Worm (Caenorhabditis elegans) whole organism, young adult: Measurements from ENCODE around the gene glod-4.

Experiments
- B0019.2 ChIP-seq: fragments of 200-800 bp; sonication (Bioruptor generic); conservative IDR thresholded peaks from 2 replicates; pipeline ENCODE4 v1.3.6; 2022; ENCODE audit warnings: missing genetic modification reagents, missing genetic modification characterization, missing compliant biosample characterization
- B0336.3 ChIP-seq: fragments of 200-800 bp; sonication (Bioruptor generic); IDR thresholded peaks from 2 replicates; pipeline ENCODE4 v1.3.6; 2022; ENCODE audit warnings: missing genetic modification characterization, missing compliant biosample characterization
- C06A6.2 ChIP-seq: fragments of 200-800 bp; sonication (Bioruptor generic); conservative IDR thresholded peaks from 2 replicates; pipeline ENCODE4 v1.3.6; 2022; ENCODE audit warnings: missing genetic modification characterization, missing compliant biosample characterization
- D2030.7 ChIP-seq: fragments of 200-800 bp; sonication (Bioruptor generic); IDR thresholded peaks from 2 replicates; pipeline ENCODE4 v1.3.6; 2022; ENCODE audit warnings: missing genetic modification reagents, missing genetic modification characterization, missing compliant biosample characterization
- F49E8.2 ChIP-seq: sonication (generic microtip); optimal IDR thresholded peaks from 3 replicates; lab custom pipeline; 2017; ENCODE audit warnings: missing genetic modification characterization, mild to moderate bottlenecking, missing compliant biosample characterization, antibody characterized with exemption, moderate library complexity; ENCODE audit not compliant: insufficient read depth
- F57A8.1 ChIP-seq: fragments of 200-800 bp; sonication (Bioruptor generic); optimal IDR thresholded peaks from 2 replicates; lab custom pipeline; 2018; ENCODE audit warnings: mild to moderate bottlenecking, missing genetic modification characterization, moderate library complexity, missing compliant biosample characterization
- F57C9.4 ChIP-seq: sonication (generic microtip); optimal IDR thresholded peaks from 2 replicates; lab custom pipeline; 2017; ENCODE audit warnings: mild to moderate bottlenecking, missing genetic modification characterization, missing compliant biosample characterization
- Y53G8AR.9 ChIP-seq: fragments of 200-800 bp; sonication (Bioruptor generic); conservative IDR thresholded peaks from 2 replicates; pipeline ENCODE4 v1.3.6; 2022; ENCODE audit warnings: missing genetic modification reagents, missing genetic modification characterization, missing compliant biosample characterization
- Y56A3A.18 ChIP-seq: fragments of 200-800 bp; sonication (Bioruptor generic); IDR thresholded peaks from 2 replicates; pipeline ENCODE4 v1.3.6; 2022; ENCODE audit warnings: missing genetic modification reagents, missing genetic modification characterization, missing compliant biosample characterization
- ZK185.1 ChIP-seq: sonication (generic microtip); optimal IDR thresholded peaks from 2 replicates; lab custom pipeline; 2016; ENCODE audit warnings: mild to moderate bottlenecking, missing genetic modification characterization, missing compliant biosample characterization; ENCODE audit not compliant: poor library complexity, severe bottlenecking
- ama-1 ChIP-seq, 3 experiments: fragments of 150-350 bp in 1 of 3; sonication (generic microtip) in 2 of 3; optimal IDR thresholded peaks; 2 replicates each; lab custom pipeline; 2014 to 2018; ENCODE audit warnings: missing biosample characterization in 2 of 3, missing genetic modification characterization in 2 of 3, missing genetic modification reagents in 2 of 3
- aptf-2 ChIP-seq: fragments of 200-800 bp; sonication (Bioruptor generic); conservative IDR thresholded peaks from 2 replicates; pipeline ENCODE4 v1.3.6; 2022; ENCODE audit warnings: missing genetic modification reagents, missing genetic modification characterization, missing compliant biosample characterization
- aptf-3 ChIP-seq: fragments of 200-800 bp; sonication (Bioruptor generic); IDR thresholded peaks from 2 replicates; pipeline ENCODE4 v1.3.6; 2022; ENCODE audit warnings: missing genetic modification characterization, missing compliant biosample characterization
- athp-1 ChIP-seq: sonication (generic microtip); optimal IDR thresholded peaks from 2 replicates; lab custom pipeline; 2017; ENCODE audit warnings: mild to moderate bottlenecking, missing genetic modification characterization, missing compliant biosample characterization
- ccch-3 ChIP-seq: fragments of 200-800 bp; sonication (Bioruptor generic); optimal IDR thresholded peaks from 2 replicates; lab custom pipeline; 2018; ENCODE audit warnings: mild to moderate bottlenecking, missing genetic modification characterization, missing compliant biosample characterization
- ceh-40 ChIP-seq: fragments of 200-800 bp; sonication (Bioruptor generic); IDR thresholded peaks from 2 replicates; pipeline ENCODE4 v1.3.6; 2022; ENCODE audit warnings: missing genetic modification characterization, missing compliant biosample characterization
- ceh-58 ChIP-seq: fragments of 200-800 bp; sonication (Bioruptor generic); IDR thresholded peaks from 2 replicates; pipeline ENCODE4 v1.3.6; 2022; ENCODE audit warnings: missing genetic modification characterization, missing compliant biosample characterization
- die-1 ChIP-seq: sonication (generic microtip); optimal IDR thresholded peaks from 2 replicates; lab custom pipeline; 2016; ENCODE audit warnings: missing genotype, mild to moderate bottlenecking, missing genetic modification characterization, missing compliant biosample characterization
- egl-18 ChIP-seq: fragments of 200-800 bp; sonication (Bioruptor generic); IDR thresholded peaks from 2 replicates; pipeline ENCODE4 v1.3.6; 2022; ENCODE audit warnings: missing genetic modification reagents, missing genetic modification characterization, missing compliant biosample characterization
- egl-44 ChIP-seq: fragments of 200-800 bp; sonication (Bioruptor generic); IDR thresholded peaks from 2 replicates; pipeline ENCODE4 v1.3.6; 2022; ENCODE audit warnings: missing genetic modification reagents, missing genetic modification characterization, missing compliant biosample characterization
- egrh-3 ChIP-seq: fragments of 200-800 bp; sonication (Bioruptor generic); IDR thresholded peaks from 2 replicates; pipeline ENCODE4 v1.3.6; 2022; ENCODE audit warnings: missing genetic modification reagents, missing genetic modification characterization, missing compliant biosample characterization
- ets-4 ChIP-seq: fragments of 200-800 bp; sonication (Bioruptor generic); optimal IDR thresholded peaks from 2 replicates; lab custom pipeline; 2018; ENCODE audit warnings: mild to moderate bottlenecking, missing genetic modification characterization, missing compliant biosample characterization
- him-1 ChIP-seq: sonication (generic microtip); optimal IDR thresholded peaks from 2 replicates; lab custom pipeline; 2016; ENCODE audit warnings: missing genotype, missing genetic modification reagents, missing genetic modification characterization, missing compliant biosample characterization
- hlh-26 ChIP-seq: fragments of 200-800 bp; sonication (Bioruptor generic); conservative IDR thresholded peaks from 2 replicates; pipeline ENCODE4 v1.3.6; 2022; ENCODE audit warnings: missing genetic modification reagents, missing genetic modification characterization, missing compliant biosample characterization
- hmg-1.2 ChIP-seq: fragments of 200-800 bp; sonication (Bioruptor generic); IDR thresholded peaks from 2 replicates; pipeline ENCODE4 v1.3.6; 2022; ENCODE audit warnings: missing genetic modification reagents, missing genetic modification characterization, missing compliant biosample characterization
- hmg-20 ChIP-seq: fragments of 200-800 bp; sonication (Bioruptor generic); IDR thresholded peaks from 2 replicates; pipeline ENCODE4 v1.3.6; 2022; ENCODE audit warnings: missing genetic modification reagents, missing genetic modification characterization, missing compliant biosample characterization
- let-526 ChIP-seq: fragments of 200-800 bp; sonication (Bioruptor generic); IDR thresholded peaks from 2 replicates; pipeline ENCODE4 v1.3.6; 2022; ENCODE audit warnings: missing genetic modification reagents, missing genetic modification characterization, missing compliant biosample characterization
- lin-40 ChIP-seq: sonication (generic microtip); optimal IDR thresholded peaks from 2 replicates; lab custom pipeline; 2016; ENCODE audit warnings: missing genetic modification characterization, mild to moderate bottlenecking, missing compliant biosample characterization, missing genotype, missing genetic modification reagents
- lin-54 ChIP-seq: fragments of 200-800 bp; sonication (Bioruptor generic); optimal IDR thresholded peaks from 2 replicates; lab custom pipeline; 2018; ENCODE audit warnings: mild to moderate bottlenecking, missing genetic modification characterization, missing compliant biosample characterization
- lir-1 ChIP-seq: fragments of 200-800 bp; sonication (Bioruptor generic); conservative IDR thresholded peaks from 2 replicates; pipeline ENCODE4 v1.3.6; 2022; ENCODE audit warnings: missing genetic modification reagents, missing genetic modification characterization, missing compliant biosample characterization
- madf-6 ChIP-seq: fragments of 200-800 bp; sonication (Bioruptor generic); IDR thresholded peaks from 2 replicates; pipeline ENCODE4 v1.3.6; 2022; ENCODE audit warnings: missing genetic modification reagents, missing genetic modification characterization, missing compliant biosample characterization
- mes-4 ChIP-seq: sonication (generic microtip); optimal IDR thresholded peaks from 2 replicates; lab custom pipeline; 2016; ENCODE audit warnings: missing genotype, missing genetic modification characterization, missing compliant biosample characterization
- mxl-1 ChIP-seq: sonication (generic microtip); optimal IDR thresholded peaks from 2 replicates; lab custom pipeline; 2016; ENCODE audit warnings: missing genetic modification characterization, missing compliant biosample characterization
- nfya-1 ChIP-seq: sonication (generic microtip); optimal IDR thresholded peaks from 2 replicates; lab custom pipeline; 2017; ENCODE audit warnings: antibody characterized with exemption, missing compliant biosample characterization, missing genetic modification characterization, borderline replicate concordance; ENCODE audit not compliant: insufficient read depth
- nhr-27 ChIP-seq: fragments of 200-800 bp; sonication (Bioruptor generic); optimal IDR thresholded peaks from 2 replicates; lab custom pipeline; 2018; ENCODE audit warnings: mild to moderate bottlenecking, missing genetic modification characterization, moderate library complexity, missing compliant biosample characterization
- pbrm-1 ChIP-seq: fragments of 200-800 bp; sonication (Bioruptor generic); IDR thresholded peaks from 2 replicates; pipeline ENCODE4 v1.3.6; 2022; ENCODE audit warnings: missing genetic modification reagents, missing genetic modification characterization, missing compliant biosample characterization
- rec-8 ChIP-seq, 2 experiments: sonication (generic microtip); optimal IDR thresholded peaks; 2 replicates each; lab custom pipeline; 2016; ENCODE audit warnings: mild to moderate bottlenecking in 2 of 2, missing genetic modification characterization in 2 of 2, missing genetic modification reagents in 2 of 2, missing genotype in 2 of 2, missing biosample characterization in 1 of 2, missing compliant biosample characterization in 1 of 2, moderate library complexity in 1 of 2
- rpc-1 ChIP-seq, 2 experiments: fragments of 150-350 bp in 1 of 2; sonication (generic microtip) in 1 of 2; optimal IDR thresholded peaks; 2 replicates each; lab custom pipeline; 2014 to 2018; ENCODE audit warnings: missing biosample characterization in 1 of 2, missing genetic modification characterization in 1 of 2, missing genetic modification reagents in 1 of 2, missing genotype in 1 of 2
- snpc-3.4 ChIP-seq: sonication (generic microtip); optimal IDR thresholded peaks from 2 replicates; lab custom pipeline; 2017; ENCODE audit warnings: missing genetic modification characterization, mild to moderate bottlenecking, missing compliant biosample characterization, antibody characterized with exemption, moderate library complexity, missing genotype, missing genetic modification reagents
- tbx-9 ChIP-seq: sonication (generic microtip); optimal IDR thresholded peaks from 2 replicates; lab custom pipeline; 2016; ENCODE audit warnings: borderline replicate concordance, missing genetic modification characterization, inconsistent platforms, missing compliant biosample characterization
- tlf-1 ChIP-seq: fragments of 200-800 bp; sonication (Bioruptor generic); optimal IDR thresholded peaks from 2 replicates; lab custom pipeline; 2018; ENCODE audit warnings: mild to moderate bottlenecking, missing genetic modification characterization, missing compliant biosample characterization
- unc-130 ChIP-seq: sonication (generic microtip); optimal IDR thresholded peaks from 2 replicates; lab custom pipeline; 2016; ENCODE audit warnings: missing genetic modification reagents, missing genetic modification characterization, missing compliant biosample characterization
- unc-62 ChIP-seq: fragments of 150-350 bp; optimal IDR thresholded peaks from 2 replicates; lab custom pipeline; 2014; ENCODE audit warnings: missing biosample characterization, missing genetic modification reagents, missing genetic modification characterization
- xnd-1 ChIP-seq: sonication (generic microtip); optimal IDR thresholded peaks from 2 replicates; lab custom pipeline; 2016; ENCODE audit warnings: missing genotype, missing genetic modification reagents, missing genetic modification characterization, missing compliant biosample characterization
- zfh-2 ChIP-seq: fragments of 200-800 bp; sonication (Bioruptor generic); conservative IDR thresholded peaks from 2 replicates; pipeline ENCODE4 v1.3.6; 2022; ENCODE audit warnings: missing genetic modification reagents, missing genetic modification characterization, missing compliant biosample characterization
- ztf-18 ChIP-seq: sonication (generic microtip); optimal IDR thresholded peaks from 2 replicates; lab custom pipeline; 2016; ENCODE audit warnings: missing genotype, mild to moderate bottlenecking, missing genetic modification characterization, missing compliant biosample characterization
- ztf-25 ChIP-seq: fragments of 200-800 bp; sonication (Bioruptor generic); IDR thresholded peaks from 2 replicates; pipeline ENCODE4 v1.3.6; 2022; ENCODE audit warnings: missing genetic modification reagents, missing genetic modification characterization, missing compliant biosample characterization
- ztf-26 ChIP-seq: sonication (generic microtip); optimal IDR thresholded peaks from 2 replicates; lab custom pipeline; 2017; ENCODE audit warnings: missing genetic modification characterization, missing compliant biosample characterization

The glod-4 gene

DNA sequence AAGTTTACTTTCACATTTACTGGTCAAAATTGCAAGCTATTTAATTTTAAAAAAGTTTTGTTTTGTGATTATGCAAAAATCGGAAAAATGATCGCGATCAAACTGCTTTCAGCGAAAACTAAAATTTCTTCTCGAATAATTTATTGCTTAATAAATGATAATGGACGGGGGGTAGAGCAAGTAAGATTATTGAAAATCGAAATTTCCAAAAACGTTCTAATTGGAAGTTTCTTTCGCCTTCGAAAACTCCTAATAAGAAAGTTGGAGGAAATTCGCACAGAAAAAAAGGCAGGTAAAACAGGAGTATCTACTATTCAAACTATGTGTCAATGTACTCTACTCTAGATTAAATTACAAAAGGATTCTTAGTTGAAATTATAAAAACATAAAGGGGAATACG is 18.8 kb downstream of the glod-4 start (continued):
- TF ChIP-seq ama-1 (optimal IDR thresholded peaks at IDR 0.05; lab: Kevin White, UChicago) = no peak
- peak in 1 of 2 experiments; percentile 81 for TF ChIP-seq ama-1 (GFP tag; optimal IDR thresholded peaks at IDR 0.05; lab: Kevin White, UChicago)
- TF ChIP-seq B0336.3 (GFP tag; lab: Robert Waterston, UW) = peak; percentile 69
- TF ChIP-seq ztf-26 (tag; lab: Kevin White, UChicago) = no peak
- no peak for TF ChIP-seq let-526 (GFP tag; lab: Robert Waterston, UW)
- no peak for TF ChIP-seq ceh-40
- peak; percentile 89 for TF ChIP-seq Y53G8AR.9 (GFP tag; lab: Robert Waterston, UW)
- TF ChIP-seq madf-6 = peak; percentile 68
- no peak for TF ChIP-seq ccch-3
- TF ChIP-seq hmg-1.2 (GFP tag; lab: Robert Waterston, UW) = peak; percentile 35; the same call in 1 of the 2 replicates
- 0 out of 2 replicates have a peak, but pooled peaks have one; percentile 36 for TF ChIP-seq pbrm-1
- TF ChIP-seq F57C9.4 = no peak
- TF ChIP-seq mes-4 (tag; lab: Kevin White, UChicago) = peak; percentile 83
- no peak for TF ChIP-seq egl-18 (GFP tag; lab: Robert Waterston, UW)
- no peak for TF ChIP-seq egrh-3 (GFP tag; lab: Robert Waterston, UW)
- TF ChIP-seq ZK185.1 = no peak
- no peak for TF ChIP-seq rpc-1 (optimal IDR thresholded peaks at IDR 0.05; lab: Kevin White, UChicago)
- TF ChIP-seq rpc-1 (tag; optimal IDR thresholded peaks at IDR 0.05; lab: Kevin White, UChicago) = peak; percentile 7
- TF ChIP-seq hmg-20 (GFP tag; lab: Robert Waterston, UW) = no peak
- no peak for TF ChIP-seq nhr-27 (tag; lab: Kevin White, UChicago)
- no peak for TF ChIP-seq egl-44
- TF ChIP-seq unc-62 (GFP tag; lab: Kevin White, UChicago) = no peak
- no peak for TF ChIP-seq zfh-2 (GFP tag; lab: Robert Waterston, UW)
- no peak for TF ChIP-seq B0019.2
- TF ChIP-seq lin-40 (tag; lab: Kevin White, UChicago) = no peak
- no peak for TF ChIP-seq ets-4 (GFP tag; lab: Kevin White, UChicago)
- no peak for TF ChIP-seq tbx-9 (tag; lab: Kevin White, UChicago)
- peak; percentile 52 for TF ChIP-seq xnd-1 (tag; lab: Kevin White, UChicago)
- TF ChIP-seq unc-130 (GFP tag; lab: Kevin White, UChicago) = peak; percentile 69
- no peak for TF ChIP-seq hlh-26 (GFP tag; lab: Robert Waterston, UW)
- TF ChIP-seq lir-1 (GFP tag; lab: Robert Waterston, UW) = no peak
- no peak for TF ChIP-seq ceh-58 (GFP tag; lab: Robert Waterston, UW)
- peak; percentile 23 for TF ChIP-seq snpc-3.4 (tag; lab: Kevin White, UChicago)
- no peak for TF ChIP-seq C06A6.2 (GFP tag; lab: Robert Waterston, UW)
- peak; percentile 82 for TF ChIP-seq F49E8.2 (tag; lab: Kevin White, UChicago)
- TF ChIP-seq F57A8.1 = no peak
- peak; percentile 52 for TF ChIP-seq lin-54 (GFP tag; lab: Kevin White, UChicago)
- TF ChIP-seq rec-8 (tag; optimal IDR thresholded peaks at IDR 0.05; lab: Kevin White, UChicago) = no peak
- peak; percentile 54 for TF ChIP-seq die-1 (tag; lab: Kevin White, UChicago)
- TF ChIP-seq nfya-1 (tag; lab: Kevin White, UChicago) = no peak
- TF ChIP-seq ztf-18 = no peak
- no peak for TF ChIP-seq Y56A3A.18
- TF ChIP-seq D2030.7 (GFP tag; lab: Robert Waterston, UW) = peak; percentile 63
- peak; percentile 88 for TF ChIP-seq athp-1 (tag; lab: Kevin White, UChicago)
- peak; percentile 76; the same call in 1 of the 2 replicates for TF ChIP-seq aptf-3 (GFP tag; lab: Robert Waterston, UW)
- TF ChIP-seq ztf-25 = 0 out of 2 replicates have a peak, but pooled peaks have one; percentile 31
- TF ChIP-seq mxl-1 (tag; lab: Kevin White, UChicago) = no peak
- no peak for TF ChIP-seq aptf-2 (GFP tag; lab: Robert Waterston, UW)
- TF ChIP-seq tlf-1 (GFP tag; lab: Kevin White, UChicago) = peak; percentile 72
- TF ChIP-seq him-1 (tag; lab: Kevin White, UChicago) = peak; percentile 63
